Worm (Caenorhabditis elegans) whole organism, L1 larva: ENCODE data around the gene irld-57.

Experiments used
- irx-1 ChIP-seq: sonication (generic microtip); optimal IDR thresholded peaks from 2 replicates; lab custom pipeline; 2016; ENCODE audit warnings: missing genetic modification characterization, missing compliant biosample characterization
- lir-3 ChIP-seq: sonication (generic microtip); optimal IDR thresholded peaks from 2 replicates; lab custom pipeline; 2016; ENCODE audit warnings: mild to moderate bottlenecking, missing genetic modification characterization, moderate library complexity, missing compliant biosample characterization; ENCODE audit not compliant: poor library complexity
- unc-62 ChIP-seq: fragments of 150-350 bp; optimal IDR thresholded peaks from 2 replicates; lab custom pipeline; 2014; ENCODE audit warnings: missing biosample characterization, missing genetic modification reagents, missing genetic modification characterization

ce11 chrV:15674899-15675298 is 51.6 kb downstream of the irld-57 start:
- TF ChIP-seq irx-1 (no peak), unc-62 (no peak), lir-3 (tag; lab: Kevin White, UChicago) (no peak)
